Worm (Caenorhabditis elegans) whole organism, late embryonic: ENCODE results near the gene C54E10.6.

Experiments
- dmd-4 ChIP-seq: sonication (generic microtip); optimal IDR thresholded peaks from 2 replicates; lab custom pipeline; 2016; ENCODE audit warnings: borderline replicate concordance, missing genetic modification characterization, missing compliant biosample characterization
- elt-2 ChIP-seq: sonication (generic microtip); optimal IDR thresholded peaks from 2 replicates; lab custom pipeline; 2016; ENCODE audit warnings: missing genetic modification reagents, missing genetic modification characterization, missing compliant biosample characterization
- hlh-30 ChIP-seq: sonication (generic microtip); optimal IDR thresholded peaks from 2 replicates; lab custom pipeline; 2017; ENCODE audit warnings: antibody characterized with exemption, missing genetic modification characterization, missing compliant biosample characterization; ENCODE audit not compliant: insufficient read depth
- lim-6 ChIP-seq: sonication (generic microtip); optimal IDR thresholded peaks from 2 replicates; lab custom pipeline; 2016; ENCODE audit warnings: missing genetic modification characterization, missing compliant biosample characterization
- nhr-11 ChIP-seq: fragments of 150-350 bp; optimal IDR thresholded peaks from 2 replicates; lab custom pipeline; 2014; ENCODE audit warnings: missing biosample characterization, missing genetic modification characterization
- pha-4 ChIP-seq: fragments of 150-350 bp; optimal IDR thresholded peaks from 2 replicates; lab custom pipeline; 2018; ENCODE audit warnings: missing biosample characterization, missing genetic modification reagents, missing genetic modification characterization
- pqm-1 ChIP-seq: sonication (generic microtip); optimal IDR thresholded peaks from 2 replicates; lab custom pipeline; 2016; ENCODE audit warnings: missing genetic modification characterization, missing compliant biosample characterization
- unc-86 ChIP-seq: sonication (generic microtip); optimal IDR thresholded peaks from 2 replicates; lab custom pipeline; 2016; ENCODE audit warnings: missing genetic modification characterization, missing compliant biosample characterization

ce11 chrV:18810705-18811104, 2.2 kb upstream of the C54E10.6 start, which contains the start of gene C54E10.3:
- no peak for TF ChIP-seq elt-2 (tag; lab: Kevin White, UChicago)
- no peak for TF ChIP-seq nhr-11 (tag; lab: Kevin White, UChicago)
- no peak for TF ChIP-seq pqm-1
- TF ChIP-seq dmd-4 (tag; lab: Kevin White, UChicago), result no peak
- TF ChIP-seq pha-4 (tag; lab: Kevin White, UChicago), result no peak
- no peak for TF ChIP-seq unc-86 (tag; lab: Kevin White, UChicago)
- TF ChIP-seq hlh-30, result no peak
- TF ChIP-seq lim-6 (tag; lab: Kevin White, UChicago), result no peak
